Worm (Caenorhabditis elegans): ENCODE results near the gene lbp-8.

DNA sequence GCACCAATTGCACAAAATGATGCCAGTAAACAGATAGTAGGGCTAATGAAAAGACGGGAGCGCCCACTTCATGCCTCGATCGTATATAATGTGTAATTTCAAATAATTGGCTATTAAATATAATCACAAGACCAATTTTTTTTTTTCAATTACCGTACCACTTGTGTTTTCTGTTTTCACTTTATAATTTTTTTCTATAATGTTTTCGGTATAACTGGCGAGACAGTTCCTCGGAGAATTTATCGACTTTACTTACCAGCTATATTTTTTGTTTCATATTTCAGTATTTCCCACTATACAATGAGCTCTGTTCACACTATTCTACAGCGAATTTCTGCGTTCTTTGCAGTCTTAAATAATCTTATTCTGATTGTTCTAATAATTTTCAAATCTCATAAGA is 25.6 kb downstream of the lbp-8 start, which contains the start of gene str-252:
- TF ChIP-seq rpc-1 (optimal IDR thresholded peaks at IDR 0.05) (no peak), rpc-1 (tag; optimal IDR thresholded peaks at IDR 0.05) (no peak), ztf-28 (GFP tag; IDR thresholded peaks at IDR 0.05) (no peak), dpl-1 (GFP tag; optimal IDR thresholded peaks at IDR 0.05) (no peak), F39B2.1 (GFP tag; IDR thresholded peaks at IDR 0.05) (no peak), nhr-179 (tag; optimal IDR thresholded peaks at IDR 0.05) (no peak), pbrm-1 (GFP tag; IDR thresholded peaks at IDR 0.05) (no peak), F23B12.7 (tag; optimal IDR thresholded peaks at IDR 0.05; ENCODE audit: insufficient read depth) (no peak), ztf-25 (GFP tag; IDR thresholded peaks at IDR 0.05) (no peak), ccch-3 (GFP tag; optimal IDR thresholded peaks at IDR 0.05) (no peak), nfyb-1 (GFP tag; IDR thresholded peaks at IDR 0.05) (no peak), lir-1 (GFP tag; conservative IDR thresholded peaks at IDR 0.05) (no peak), him-1 (tag; optimal IDR thresholded peaks at IDR 0.05) (no peak)
